Worm (Caenorhabditis elegans): Measurements from ENCODE around the gene scav-3.

scav-3 gene

ce11 chrIII:12411059-12411458 is 45.6 kb downstream of the scav-3 start:
- peak; percentile 91 for TF ChIP-seq ceh-28 (tag; optimal IDR thresholded peaks at IDR 0.05)
- no peak for TF ChIP-seq tag-97 (GFP tag; IDR thresholded peaks at IDR 0.05)

DNA sequence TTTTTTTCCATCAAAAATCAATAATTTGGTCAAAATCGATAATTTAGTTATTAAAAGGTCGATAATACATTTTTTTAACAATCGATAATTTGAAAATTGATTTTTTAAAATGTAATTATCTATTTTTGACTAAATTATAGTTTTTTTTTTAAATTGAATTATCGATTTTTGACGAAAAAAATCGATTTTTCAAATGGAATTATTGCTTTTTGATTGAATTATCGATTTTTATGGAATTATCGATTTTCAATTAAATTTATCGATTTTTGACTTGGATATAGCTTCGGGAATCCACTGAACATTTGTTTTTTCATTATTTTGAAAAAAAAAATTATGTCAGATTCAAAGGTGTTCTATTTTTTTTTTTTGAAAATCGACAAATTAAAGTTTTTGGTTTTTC is 46.3 kb downstream of the scav-3 start:
- TF ChIP-seq R02D3.7 (tag; optimal IDR thresholded peaks at IDR 0.05) (no peak), nhr-237 (tag; optimal IDR thresholded peaks at IDR 0.05) (no peak), ceh-28 (tag; optimal IDR thresholded peaks at IDR 0.05) (peak; percentile 88)

Measured in whole organism, L4 larva.